Worm (Caenorhabditis elegans) whole organism, midembryonic: ENCODE measurements around the gene chmp-7.

Source experiments
- T22C8.4 ChIP-seq: fragments of 200-800 bp; sonication (Bioruptor generic); IDR thresholded peaks from 2 replicates; pipeline ENCODE4 v1.3.6; 2022; ENCODE audit warnings: missing genetic modification characterization, missing compliant biosample characterization
- cog-1 ChIP-seq: sonication (generic microtip); optimal IDR thresholded peaks from 2 replicates; lab custom pipeline; 2016; ENCODE audit warnings: missing genetic modification characterization, missing compliant biosample characterization
- flt-1 ChIP-seq: fragments of 200-800 bp; sonication (Bioruptor generic); IDR thresholded peaks from 2 replicates; pipeline ENCODE4 v1.3.6; 2022; ENCODE audit warnings: missing genetic modification characterization, missing compliant biosample characterization
- klf-2 ChIP-seq: fragments of 200-800 bp; sonication (Bioruptor generic); conservative IDR thresholded peaks from 2 replicates; pipeline ENCODE4 v1.3.6; 2022; ENCODE audit warnings: missing genetic modification reagents, missing genetic modification characterization, missing compliant biosample characterization
- med-1 ChIP-seq: sonication (generic microtip); optimal IDR thresholded peaks from 2 replicates; lab custom pipeline; 2017; ENCODE audit warnings: missing genetic modification characterization, mild to moderate bottlenecking, missing compliant biosample characterization, antibody characterized with exemption, missing genetic modification reagents; ENCODE audit not compliant: insufficient read depth
- ref-1 ChIP-seq: fragments of 200-800 bp; sonication (Bioruptor generic); conservative IDR thresholded peaks from 2 replicates; pipeline ENCODE4 v1.3.6; 2022; ENCODE audit warnings: missing genetic modification reagents, missing genetic modification characterization, missing compliant biosample characterization
- tab-1 ChIP-seq: fragments of 200-800 bp; sonication (Bioruptor generic); IDR thresholded peaks from 2 replicates; pipeline ENCODE4 v1.3.6; 2022; ENCODE audit warnings: missing genetic modification characterization, missing compliant biosample characterization
- ztf-23 ChIP-seq: fragments of 200-800 bp; sonication (Bioruptor generic); IDR thresholded peaks from 2 replicates; pipeline ENCODE4 v1.3.6; 2022; ENCODE audit warnings: missing genetic modification reagents, missing genetic modification characterization, missing compliant biosample characterization
- ztf-29 ChIP-seq: fragments of 200-800 bp; sonication (Bioruptor generic); IDR thresholded peaks from 2 replicates; pipeline ENCODE4 v1.3.6; 2022; ENCODE audit warnings: missing genetic modification reagents, missing genetic modification characterization, missing compliant biosample characterization

chmp-7 gene

DNA sequence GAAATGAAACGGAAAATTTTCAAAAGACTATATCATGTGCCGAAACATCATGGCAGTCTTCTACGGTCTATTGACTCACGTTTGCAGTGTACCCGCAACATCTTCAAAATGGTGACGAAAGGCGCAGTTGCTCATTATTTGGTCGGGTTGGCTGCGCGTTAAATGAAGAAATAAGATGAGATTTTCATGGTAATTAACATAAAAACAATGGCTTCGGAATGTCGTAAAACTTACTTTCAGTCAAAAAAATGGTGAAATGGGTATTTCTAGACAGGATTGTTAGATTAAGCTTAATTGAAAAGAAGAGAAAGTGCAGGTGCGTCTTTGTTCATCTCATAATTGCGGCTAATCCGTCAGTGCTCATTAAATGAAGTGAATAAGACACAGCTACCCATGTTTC lies 1.2 kb upstream of the chmp-7 start, which contains the start of gene T24B8.7:
Gene T24B8.7 (minus strand): TSS at position 101 of the 400 bp plus-strand sequence.
- no peak for TF ChIP-seq tab-1
- no peak for TF ChIP-seq cog-1
- no peak for TF ChIP-seq ztf-29 (GFP tag; lab: Robert Waterston, UW)
- no peak for TF ChIP-seq flt-1 (GFP tag; lab: Robert Waterston, UW)
- TF ChIP-seq med-1: no peak
- no peak for TF ChIP-seq klf-2 (GFP tag; lab: Robert Waterston, UW)
- no peak for TF ChIP-seq ref-1
- TF ChIP-seq T22C8.4: no peak
- TF ChIP-seq ztf-23 (GFP tag; lab: Robert Waterston, UW): no peak

DNA sequence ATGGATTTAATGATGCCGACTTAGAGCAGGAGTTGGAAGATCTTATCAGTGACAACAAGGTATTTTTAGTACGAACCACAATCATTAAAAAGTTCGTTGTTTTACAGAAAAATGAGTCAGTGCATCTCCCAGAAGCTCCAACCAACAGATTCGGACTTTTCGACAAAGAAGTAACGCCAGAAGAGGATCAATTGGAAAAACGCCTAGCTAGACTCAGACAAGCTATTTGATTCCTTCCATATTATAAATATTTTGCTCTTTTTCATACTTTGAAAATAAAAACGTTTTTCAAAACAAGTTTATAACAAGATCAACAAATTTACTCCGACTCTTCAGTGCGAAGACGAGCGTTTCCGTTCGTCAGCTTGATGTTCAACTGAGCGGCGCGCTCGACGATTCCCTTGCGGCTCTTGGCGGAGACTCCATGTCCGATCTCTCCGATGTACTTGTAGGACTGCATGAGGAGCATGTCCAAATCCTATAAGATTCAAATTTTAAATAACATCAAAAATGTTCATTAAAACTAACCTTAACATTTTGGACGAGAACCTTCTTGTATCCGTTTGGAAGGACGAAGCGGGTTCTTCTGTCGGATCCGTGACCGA lies 1.5 kb downstream of the chmp-7 start:
- TF ChIP-seq tab-1: no peak
- no peak for TF ChIP-seq flt-1 (GFP tag; lab: Robert Waterston, UW)
- TF ChIP-seq T22C8.4: no peak
- TF ChIP-seq ztf-29 (GFP tag; lab: Robert Waterston, UW): no peak
- TF ChIP-seq med-1: no peak
- no peak for TF ChIP-seq cog-1
- no peak for TF ChIP-seq ref-1

DNA sequence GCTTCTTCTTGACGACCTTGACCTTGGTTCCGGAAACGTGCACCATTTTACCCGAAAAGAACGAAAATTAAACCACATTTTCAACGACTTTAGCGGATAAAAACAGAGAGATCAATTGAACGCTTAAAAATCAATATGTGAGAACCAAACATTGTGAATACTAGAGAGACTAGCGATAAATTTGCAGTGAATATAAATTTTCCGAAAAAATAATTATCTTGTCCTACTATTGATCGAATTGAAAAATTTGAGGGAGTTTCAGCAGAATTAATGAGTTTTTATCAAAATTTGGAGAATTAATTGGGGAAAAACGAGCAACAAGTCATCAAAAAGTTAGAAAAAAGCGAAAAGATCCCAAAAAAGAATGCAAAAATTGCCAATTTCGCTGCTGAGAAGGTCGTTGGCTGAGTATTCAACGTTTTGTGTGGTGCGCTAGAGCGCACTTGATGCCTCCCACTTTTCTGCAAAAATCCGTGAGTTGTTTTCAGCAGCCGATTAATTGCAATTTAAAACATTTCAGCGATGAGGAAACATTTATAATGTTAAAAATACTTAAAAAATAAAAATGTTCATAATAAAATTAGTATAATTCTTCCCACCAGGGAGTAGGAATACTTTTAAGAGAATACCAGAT lies 2.4 kb downstream of the chmp-7 start, which contains the start of gene rpl-32:
Gene rpl-32 (minus strand): TSS at position 51 of the 634 bp plus-strand sequence.
- TF ChIP-seq flt-1 (GFP tag; lab: Robert Waterston, UW) (0 out of 2 replicates have a peak, but pooled peaks have one; percentile 53), cog-1 (peak; percentile 69), T22C8.4 (no peak)

DNA sequence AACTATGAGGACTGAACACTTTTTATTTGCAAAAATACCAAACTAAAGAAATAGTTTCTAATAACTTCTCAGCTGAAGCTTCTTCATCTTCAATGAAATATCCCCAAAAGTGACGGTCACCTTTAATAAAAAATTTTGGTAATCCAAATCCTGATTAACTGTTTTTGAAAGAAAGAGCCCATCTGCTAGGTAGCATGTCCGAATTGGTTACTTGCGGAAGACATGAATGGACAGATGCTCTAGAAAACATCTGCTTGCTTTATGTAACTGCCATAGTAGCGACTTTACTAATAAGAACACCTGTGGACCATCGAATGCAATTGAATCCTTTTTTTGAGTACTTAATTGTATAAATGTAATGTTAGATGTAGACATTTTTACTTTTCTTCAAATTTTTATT lies 4.2 kb downstream of the chmp-7 start:
- TF ChIP-seq ztf-29 (GFP tag; lab: Robert Waterston, UW): 0 out of 2 replicates have a peak, but pooled peaks have one; percentile 20
- peak; percentile 56; the same call in 1 of the 2 replicates for TF ChIP-seq flt-1 (GFP tag; lab: Robert Waterston, UW)
- TF ChIP-seq tab-1: no peak

DNA sequence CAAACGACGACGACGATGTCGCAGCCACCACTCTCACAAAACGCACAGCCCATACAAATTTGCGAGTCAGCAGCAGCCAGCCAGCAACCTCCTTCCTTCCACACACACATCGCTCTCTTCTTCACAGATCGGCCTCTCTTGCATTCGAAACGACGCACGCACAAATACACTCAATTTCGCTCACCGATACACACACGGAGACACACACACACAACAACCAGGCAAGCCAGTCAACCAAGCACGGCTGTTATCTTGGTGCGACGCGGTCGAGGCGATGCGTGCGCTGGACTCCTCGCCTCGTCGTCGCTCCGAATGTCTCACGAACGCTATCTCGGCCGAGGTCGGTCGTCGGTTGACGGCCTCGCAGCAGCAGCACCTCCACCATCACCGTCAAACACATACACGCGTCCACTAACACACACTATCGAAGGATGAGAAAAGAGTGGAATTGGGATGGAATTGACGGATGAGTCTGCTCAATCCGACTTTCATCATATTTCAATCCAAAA lies 5.6 kb downstream of the chmp-7 start:
- peak; percentile 75 for TF ChIP-seq ztf-29 (GFP tag; lab: Robert Waterston, UW)
- peak; percentile 53; the same call in 1 of the 2 replicates for TF ChIP-seq tab-1
- TF ChIP-seq klf-2 (GFP tag; lab: Robert Waterston, UW): no peak
- TF ChIP-seq flt-1 (GFP tag; lab: Robert Waterston, UW): peak; percentile 71
- TF ChIP-seq cog-1: peak; percentile 93
- TF ChIP-seq T22C8.4: no peak
- TF ChIP-seq ztf-23 (GFP tag; lab: Robert Waterston, UW): peak; percentile 61

DNA sequence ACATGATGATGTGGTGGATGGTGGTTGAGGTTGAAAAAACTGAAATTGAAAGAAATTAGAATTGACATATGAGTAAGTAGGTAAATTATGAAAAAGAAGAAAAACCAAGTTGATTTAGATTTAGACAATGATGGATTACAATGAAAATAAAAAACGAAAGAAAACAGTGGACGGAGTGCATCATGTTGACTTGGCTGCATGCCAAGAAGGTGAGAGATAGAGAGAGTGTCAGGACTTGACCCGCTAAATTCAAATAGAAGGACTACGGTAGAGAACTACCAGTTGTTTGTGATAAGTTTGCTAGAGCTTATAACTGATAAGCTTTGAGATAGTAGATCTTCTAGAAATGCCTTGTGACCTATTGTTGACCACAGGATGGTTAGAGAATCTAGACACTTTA lies 6.3 kb downstream of the chmp-7 start, which contains the start of gene T24B8.3:
Gene T24B8.3 (minus strand): TSS at position 39 of the 400 bp plus-strand sequence.
- TF ChIP-seq ref-1: no peak
- TF ChIP-seq tab-1: 0 out of 2 replicates have a peak, but pooled peaks have one; percentile 6

DNA sequence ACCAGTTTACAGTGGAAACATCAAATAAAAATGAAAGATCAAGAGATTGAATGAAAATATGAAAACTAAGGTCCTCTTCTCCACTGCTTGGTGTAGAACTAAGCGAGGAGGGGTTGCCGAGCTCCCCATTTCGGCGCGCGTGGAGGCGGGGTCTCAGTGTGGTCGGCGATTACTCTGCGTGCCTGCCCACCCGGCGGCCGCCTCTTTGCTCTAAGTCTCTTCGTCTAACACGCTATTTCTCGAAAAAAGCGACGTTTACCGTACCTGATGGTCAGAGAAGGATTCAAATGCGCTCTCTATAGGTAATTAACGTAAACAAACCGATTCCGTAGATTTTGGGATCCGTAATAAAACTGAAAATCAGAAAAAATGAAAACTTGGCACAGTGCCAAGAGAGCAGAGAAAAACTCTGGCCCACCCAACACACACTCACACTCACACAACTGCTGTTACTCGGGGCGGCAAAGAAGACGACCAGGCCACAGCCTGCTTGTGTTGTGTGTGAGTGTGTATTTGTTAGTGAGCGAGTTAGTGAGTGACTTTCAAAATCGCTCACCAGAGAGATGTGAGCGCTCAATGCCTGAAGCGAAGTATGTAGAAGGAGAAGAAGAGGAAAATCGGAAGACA lies 6.9 kb downstream of the chmp-7 start:
- TF ChIP-seq tab-1 (0 out of 2 replicates have a peak, but pooled peaks have one; percentile 21), flt-1 (GFP tag; lab: Robert Waterston, UW) (peak; percentile 29; the same call in 1 of the 2 replicates), ref-1 (no peak), med-1 (no peak), cog-1 (peak; percentile 75), T22C8.4 (no peak), ztf-29 (GFP tag; lab: Robert Waterston, UW) (peak; percentile 7; the same call in 1 of the 2 replicates), klf-2 (GFP tag; lab: Robert Waterston, UW) (no peak), ztf-23 (GFP tag; lab: Robert Waterston, UW) (no peak)

DNA sequence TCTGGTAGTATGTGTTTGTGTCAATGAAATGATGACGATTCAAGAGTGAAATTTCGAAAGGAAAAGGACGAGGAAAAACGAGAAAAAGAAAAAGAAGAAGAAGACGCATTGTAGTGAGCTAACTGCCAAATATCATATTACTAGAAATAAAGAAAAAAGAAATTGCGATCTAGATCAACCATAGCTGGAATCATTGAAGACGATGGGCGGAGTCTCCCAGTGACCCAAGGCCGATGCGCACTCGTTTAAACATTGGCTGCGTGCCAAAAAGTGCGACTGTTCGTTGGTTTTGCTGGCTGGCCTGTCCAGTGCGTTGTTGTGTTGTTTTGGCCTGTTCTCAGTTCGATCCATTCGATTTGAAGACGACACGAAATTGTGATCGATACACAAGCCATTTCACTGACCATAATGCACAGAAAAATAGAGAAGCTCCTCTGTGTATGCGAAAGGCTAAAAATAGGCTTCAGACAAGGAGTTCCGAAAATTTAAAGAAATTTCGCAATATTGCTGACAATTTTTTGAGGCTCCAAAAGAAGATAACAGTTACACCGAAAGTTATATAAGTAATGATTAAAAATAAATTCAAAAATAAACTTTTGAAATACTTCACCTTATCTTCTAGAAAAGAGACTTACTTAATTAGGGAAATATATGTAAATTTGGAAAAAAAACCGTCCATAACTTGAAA lies 7.6 kb downstream of the chmp-7 start:
- TF ChIP-seq ref-1 (no peak), T22C8.4 (no peak), ztf-23 (GFP tag; lab: Robert Waterston, UW) (no peak), klf-2 (GFP tag; lab: Robert Waterston, UW) (no peak), tab-1 (no peak), ztf-29 (GFP tag; lab: Robert Waterston, UW) (no peak), flt-1 (GFP tag; lab: Robert Waterston, UW) (no peak), cog-1 (no peak), med-1 (no peak)

DNA sequence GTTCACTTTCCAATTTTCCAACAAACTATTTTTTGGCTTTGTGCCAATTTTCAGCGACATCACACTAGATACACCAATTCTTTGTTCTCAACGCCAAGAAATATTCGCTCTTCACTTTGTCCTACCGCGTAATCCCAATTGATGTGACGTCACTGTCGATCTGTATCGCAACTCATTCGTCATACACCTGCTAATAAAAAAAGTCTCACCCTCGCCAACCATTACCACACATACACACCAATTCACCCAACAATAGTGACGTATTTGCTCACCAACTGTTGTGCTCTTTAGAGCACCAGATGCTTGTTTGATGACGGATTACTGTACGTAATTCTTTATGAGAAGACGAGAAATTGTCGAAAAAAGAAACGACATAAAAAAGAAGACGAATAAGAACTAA lies 8.6 kb downstream of the chmp-7 start:
- TF ChIP-seq cog-1 (no peak), ref-1 (no peak), tab-1 (no peak)

DNA sequence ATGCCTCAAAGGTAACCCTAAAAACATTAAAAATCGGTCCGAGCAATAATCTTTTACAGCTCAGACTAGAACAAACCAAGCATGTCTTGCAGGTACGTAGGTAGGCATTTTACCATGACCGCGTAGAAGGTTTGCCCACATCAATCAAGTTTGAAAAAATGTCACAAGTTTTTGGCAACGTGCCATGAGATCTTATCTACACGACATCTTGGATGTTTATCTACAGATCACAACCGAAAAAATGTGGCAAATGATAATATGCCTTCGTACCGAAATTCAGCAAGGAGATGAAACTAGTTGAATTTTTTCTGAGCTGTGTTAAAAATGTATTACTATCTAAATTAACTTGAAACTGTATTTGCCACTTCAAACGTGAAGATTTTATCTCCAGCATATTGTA lies 9.7 kb downstream of the chmp-7 start:
- TF ChIP-seq T22C8.4: no peak
- TF ChIP-seq ztf-23 (GFP tag; lab: Robert Waterston, UW): no peak
- TF ChIP-seq med-1: no peak
- TF ChIP-seq cog-1: no peak
- TF ChIP-seq tab-1: no peak
- no peak for TF ChIP-seq ztf-29 (GFP tag; lab: Robert Waterston, UW)
- TF ChIP-seq flt-1 (GFP tag; lab: Robert Waterston, UW): no peak
- TF ChIP-seq ref-1: no peak
- no peak for TF ChIP-seq klf-2 (GFP tag; lab: Robert Waterston, UW)
